Fruit fly (Drosophila melanogaster): Measurements from ENCODE around the gene Grip71.

Grip71 gene

dm6 chr2L:18694724-18695105 lies 13.9 kb upstream of the Grip71 start (continued):
- peak; percentile 41 for TF ChIP-seq dmrt99B (tag; optimal IDR thresholded peaks at IDR 0.05)
- TF ChIP-seq gsb-n (tag; optimal IDR thresholded peaks at IDR 0.05): no peak
- TF ChIP-seq vfl (GFP tag; optimal IDR thresholded peaks at IDR 0.05): no peak
- no peak for TF ChIP-seq lola (GFP tag; optimal IDR thresholded peaks at IDR 0.05)
- no peak for TF ChIP-seq Fer2 (tag; optimal IDR thresholded peaks at IDR 0.05)
- no peak for TF ChIP-seq CG1602 (GFP tag; optimal IDR thresholded peaks at IDR 0.05)
- TF ChIP-seq CG2875 (GFP tag; optimal IDR thresholded peaks at IDR 0.05): no peak
- TF ChIP-seq Nf-YA (GFP tag; IDR thresholded peaks at IDR 0.05): no peak
- TF ChIP-seq CG10959 (GFP tag; IDR thresholded peaks at IDR 0.05): no peak
- no peak for TF ChIP-seq unc-4 (GFP tag; IDR thresholded peaks at IDR 0.05; ENCODE audit: partially characterized antibody)
- TF ChIP-seq MTF-1 (GFP tag; optimal IDR thresholded peaks at IDR 0.05; ENCODE audit: borderline replicate concordance): no peak
- TF ChIP-seq Hr78 (GFP tag; optimal IDR thresholded peaks at IDR 0.05): no peak
- TF ChIP-seq ken (GFP tag; IDR thresholded peaks at IDR 0.05): no peak
- TF ChIP-seq CG6791 (GFP tag; IDR thresholded peaks at IDR 0.05; ENCODE audit: partially characterized antibody): no peak
- TF ChIP-seq eve (GFP tag; optimal IDR thresholded peaks at IDR 0.05): no peak
- peak in 1 of 2 experiments; percentile 50 for TF ChIP-seq Hr51 (GFP tag; optimal IDR thresholded peaks at IDR 0.05)
- no peak for TF ChIP-seq stwl (tag; optimal IDR thresholded peaks at IDR 0.05)
- no peak for TF ChIP-seq Ets97D (GFP tag; optimal IDR thresholded peaks at IDR 0.05)
- peak; percentile 61 for TF ChIP-seq CG11504 (tag; optimal IDR thresholded peaks at IDR 0.05)
- no peak for TF ChIP-seq CG15479 (GFP tag; optimal IDR thresholded peaks at IDR 0.05)
- TF ChIP-seq Mrtf (GFP tag; IDR thresholded peaks at IDR 0.05): no peak
- TF ChIP-seq CG11723 (GFP tag; optimal IDR thresholded peaks at IDR 0.05): no peak
- peak; percentile 6 for TF ChIP-seq bab2 (GFP tag; optimal IDR thresholded peaks at IDR 0.05)
- TF ChIP-seq lab (GFP tag; optimal IDR thresholded peaks at IDR 0.05): peak; percentile 19
- TF ChIP-seq CG3726 (GFP tag; IDR thresholded peaks at IDR 0.05): no peak
- no peak for TF ChIP-seq CG2202 (tag; optimal IDR thresholded peaks at IDR 0.05)
- peak; percentile 20 for TF ChIP-seq CG4820 (GFP tag; optimal IDR thresholded peaks at IDR 0.05)
- TF ChIP-seq bowl (GFP tag; IDR thresholded peaks at IDR 0.05): no peak
- no peak for TF ChIP-seq otp (GFP tag; IDR thresholded peaks at IDR 0.05)
- peak; percentile 36; the same call in 1 of the 2 replicates for TF ChIP-seq sisA (GFP tag; IDR thresholded peaks at IDR 0.05)
- no peak for TF ChIP-seq CG12769 (tag; optimal IDR thresholded peaks at IDR 0.05)
- no peak for TF ChIP-seq zen2 (GFP tag; IDR thresholded peaks at IDR 0.05; ENCODE audit: partially characterized antibody)
- TF ChIP-seq jing (GFP tag; optimal IDR thresholded peaks at IDR 0.05): no peak
- no peak for TF ChIP-seq CG34422 (GFP tag; IDR thresholded peaks at IDR 0.05)
- TF ChIP-seq Scr (GFP tag; IDR thresholded peaks at IDR 0.05; ENCODE audit: partially characterized antibody): no peak
- no peak for TF ChIP-seq CG7271 (tag; optimal IDR thresholded peaks at IDR 0.05)
- TF ChIP-seq BEAF-32 (GFP tag; optimal IDR thresholded peaks at IDR 0.05): no peak
- TF ChIP-seq NC2α (GFP tag; optimal IDR thresholded peaks at IDR 0.05): no peak
- TF ChIP-seq CG8944 (GFP tag; optimal IDR thresholded peaks at IDR 0.05): no peak
- TF ChIP-seq mld (GFP tag; IDR thresholded peaks at IDR 0.05; ENCODE audit: partially characterized antibody): no peak
- TF ChIP-seq CG17328 (GFP tag; IDR thresholded peaks at IDR 0.05): no peak; the same call in 1 of the 2 replicates
- no peak for TF ChIP-seq CG1024 (GFP tag; IDR thresholded peaks at IDR 0.05)
- no peak for TF ChIP-seq gt (GFP tag; IDR thresholded peaks at IDR 0.05)
- TF ChIP-seq lbe (GFP tag; optimal IDR thresholded peaks at IDR 0.05): no peak
- no peak for TF ChIP-seq prd (optimal IDR thresholded peaks at IDR 0.05)
- peak; percentile 43; the same call in 1 of the 3 replicates for TF ChIP-seq prd (GFP tag; IDR thresholded peaks at IDR 0.05)
- peak; percentile 30 for TF ChIP-seq tio (GFP tag; optimal IDR thresholded peaks at IDR 0.05)
- TF ChIP-seq Gsc (GFP tag; IDR thresholded peaks at IDR 0.05): no peak
- TF ChIP-seq sqz (GFP tag; optimal IDR thresholded peaks at IDR 0.05): no peak
- TF ChIP-seq CG1603 (tag; optimal IDR thresholded peaks at IDR 0.05): no peak
